Fruit fly (Drosophila melanogaster) whole organism, embryonic: ENCODE data around the gene smal.

Experiments
- CG3281 ChIP-seq: fragments of 200-800 bp; sonication (Bioruptor generic); optimal IDR thresholded peaks from 3 replicates; lab custom pipeline; 2017; ENCODE audit warnings: missing biosample characterization, mild to moderate bottlenecking, missing genetic modification characterization
- pum ChIP-seq: fragments of 200-800 bp; sonication (Bioruptor generic); optimal IDR thresholded peaks from 2 replicates; lab custom pipeline; 2016; ENCODE audit warnings: missing biosample characterization, missing genetic modification characterization

- TF ChIP-seq pum (GFP tag; lab: Kevin White, UChicago) (no peak), CG3281 (GFP tag; lab: Kevin White, UChicago) (peak; percentile 37)
Measured at dm6 chr2L:6211555-6211954, 32.6 kb downstream of the smal start.
